Worm (Caenorhabditis elegans) whole organism, L2 larva: ENCODE measurements around the gene ifas-1.

Experiments
- ZK546.5 ChIP-seq: sonication (generic microtip); optimal IDR thresholded peaks from 2 replicates; lab custom pipeline; 2017; ENCODE audit warnings: missing biosample characterization, missing genetic modification characterization
- aly-2 ChIP-seq: fragments of 150-350 bp; optimal IDR thresholded peaks from 2 replicates; lab custom pipeline; 2014; ENCODE audit warnings: missing biosample characterization, missing genetic modification characterization
- ceh-82 ChIP-seq: fragments of 150-350 bp; optimal IDR thresholded peaks from 2 replicates; lab custom pipeline; 2014; ENCODE audit warnings: missing biosample characterization, missing genetic modification characterization
- elt-3 ChIP-seq: sonication (generic microtip); optimal IDR thresholded peaks from 2 replicates; lab custom pipeline; 2017; ENCODE audit warnings: missing biosample characterization, missing genetic modification characterization
- nhr-23 ChIP-seq: fragments of 150-350 bp; optimal IDR thresholded peaks from 2 replicates; lab custom pipeline; 2014; ENCODE audit warnings: missing biosample characterization, missing genetic modification reagents, missing genetic modification characterization
- nhr-237 ChIP-seq: fragments of 150-350 bp; optimal IDR thresholded peaks from 2 replicates; lab custom pipeline; 2014; ENCODE audit warnings: missing biosample characterization, missing genetic modification characterization

DNA sequence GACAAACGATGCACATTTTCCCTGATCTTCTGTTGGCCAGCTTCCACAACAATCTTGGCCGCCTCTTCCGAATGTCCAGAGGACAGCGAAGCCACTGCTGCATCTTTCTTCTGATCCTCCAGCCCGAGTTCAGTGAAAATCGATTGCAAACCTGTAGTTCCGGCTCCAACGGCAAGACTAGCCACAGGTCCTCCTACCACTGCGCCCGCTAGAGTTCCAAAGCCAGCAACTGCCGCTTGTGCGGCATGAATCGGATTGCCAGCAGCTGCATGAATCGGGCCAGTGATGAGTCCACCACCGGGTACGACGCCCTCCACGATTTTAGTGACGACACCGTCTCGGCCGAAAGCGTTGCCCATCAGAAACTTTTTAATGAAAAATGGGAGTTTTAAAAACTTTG lies at the start of gene ifas-1:
- TF ChIP-seq ceh-82, result no peak
- TF ChIP-seq aly-2 (tag; lab: Kevin White, UChicago), result no peak
- no peak for TF ChIP-seq ZK546.5 (tag; lab: Kevin White, UChicago)
- no peak for TF ChIP-seq nhr-23 (tag; lab: Kevin White, UChicago)
- no peak for TF ChIP-seq nhr-237 (tag; lab: Kevin White, UChicago)
- no peak for TF ChIP-seq elt-3 (tag; lab: Kevin White, UChicago)
